Fruit fly (Drosophila melanogaster) whole organism, pupa: Measurements from ENCODE around the gene CAH1.

ENCODE experiments used
- CG10348 ChIP-seq: fragments of 200-800 bp; sonication (Bioruptor generic); IDR thresholded peaks from 2 replicates; pipeline ENCODE4 v1.3.6; 2022; ENCODE audit warnings: missing biosample characterization, missing genetic modification characterization
- CG12605 ChIP-seq: fragments of 200-800 bp; sonication (Bioruptor generic); IDR thresholded peaks from 2 replicates; pipeline ENCODE4 v1.3.6; 2022; ENCODE audit warnings: missing biosample characterization, missing genetic modification characterization
- CG13204 ChIP-seq: fragments of 200-800 bp; sonication (Bioruptor generic); optimal IDR thresholded peaks from 2 replicates; lab custom pipeline; 2018; ENCODE audit warnings: missing biosample characterization, mild to moderate bottlenecking, missing genetic modification characterization, moderate library complexity
- CG14655 ChIP-seq: fragments of 200-800 bp; sonication (Bioruptor generic); optimal IDR thresholded peaks from 3 replicates; lab custom pipeline; 2017; ENCODE audit warnings: mild to moderate bottlenecking, missing biosample characterization, missing genetic modification reagents, missing genetic modification characterization
- CG15710 ChIP-seq: fragments of 200-800 bp; sonication (Bioruptor generic); optimal IDR thresholded peaks from 2 replicates; lab custom pipeline; 2018; ENCODE audit warnings: missing biosample characterization, mild to moderate bottlenecking, missing genetic modification characterization, moderate library complexity
- CG17806 ChIP-seq: fragments of 200-800 bp; sonication (Bioruptor generic); optimal IDR thresholded peaks from 2 replicates; lab custom pipeline; 2018; ENCODE audit warnings: missing biosample characterization, mild to moderate bottlenecking, missing genetic modification characterization, moderate library complexity
- CG32121 ChIP-seq: fragments of 200-800 bp; sonication (Bioruptor generic); IDR thresholded peaks from 2 replicates; pipeline ENCODE4 v1.3.6; 2022; ENCODE audit warnings: missing biosample characterization, missing genetic modification characterization
- CG34367 ChIP-seq: fragments of 200-800 bp; sonication (Bioruptor generic); optimal IDR thresholded peaks from 2 replicates; lab custom pipeline; 2018; ENCODE audit warnings: missing biosample characterization, mild to moderate bottlenecking, missing genetic modification characterization
- CG4496 ChIP-seq: fragments of 200-800 bp; sonication (Bioruptor generic); IDR thresholded peaks from 3 replicates; pipeline ENCODE4 v1.3.6; 2022; ENCODE audit warnings: missing biosample characterization, missing genetic modification characterization
- CG8159 ChIP-seq: fragments of 200-800 bp; sonication (Bioruptor generic); optimal IDR thresholded peaks from 3 replicates; lab custom pipeline; 2018; ENCODE audit warnings: missing biosample characterization, mild to moderate bottlenecking, missing genetic modification characterization, moderate library complexity
- CG8301 ChIP-seq: fragments of 200-800 bp; sonication (Bioruptor generic); optimal IDR thresholded peaks from 2 replicates; lab custom pipeline; 2018; ENCODE audit warnings: missing biosample characterization, mild to moderate bottlenecking, missing genetic modification characterization
- CG9948 ChIP-seq: fragments of 200-800 bp; sonication (Bioruptor generic); optimal IDR thresholded peaks from 2 replicates; lab custom pipeline; 2018; ENCODE audit warnings: missing biosample characterization, mild to moderate bottlenecking, missing genetic modification characterization, moderate library complexity
- D1 ChIP-seq: fragments of 200-800 bp; sonication (Bioruptor generic); optimal IDR thresholded peaks from 2 replicates; lab custom pipeline; 2018; ENCODE audit warnings: missing biosample characterization, mild to moderate bottlenecking, missing genetic modification characterization, moderate library complexity
- EcR ChIP-seq: fragments of 200-800 bp; sonication (Bioruptor generic); optimal IDR thresholded peaks from 3 replicates; lab custom pipeline; 2019; ENCODE audit warnings: missing biosample characterization, missing genetic modification characterization, mild to moderate bottlenecking, moderate library complexity, missing genetic modification reagents
- Ets98B ChIP-seq: fragments of 200-800 bp; sonication (Bioruptor generic); IDR thresholded peaks from 2 replicates; pipeline ENCODE4 v1.3.6; 2022; ENCODE audit warnings: missing biosample characterization, missing genetic modification characterization
- Pif1A ChIP-seq: fragments of 200-800 bp; sonication (Bioruptor generic); optimal IDR thresholded peaks from 3 replicates; lab custom pipeline; 2016; ENCODE audit warnings: missing biosample characterization, missing genetic modification characterization
- Pif1B ChIP-seq: fragments of 200-800 bp; sonication (Bioruptor generic); optimal IDR thresholded peaks from 3 replicates; lab custom pipeline; 2016; ENCODE audit warnings: missing biosample characterization, missing genetic modification characterization
- Snoo ChIP-seq: fragments of 200-800 bp; sonication (Bioruptor generic); optimal IDR thresholded peaks from 3 replicates; lab custom pipeline; 2017; ENCODE audit warnings: missing biosample characterization, mild to moderate bottlenecking, missing genetic modification characterization, inconsistent platforms
- fd96Ca ChIP-seq: fragments of 200-800 bp; sonication (Bioruptor generic); IDR thresholded peaks from 3 replicates; pipeline ENCODE4 v1.3.6; 2022; ENCODE audit warnings: missing biosample characterization, missing genetic modification characterization
- gl ChIP-seq: fragments of 200-800 bp; sonication (Bioruptor generic); optimal IDR thresholded peaks from 2 replicates; lab custom pipeline; 2018; ENCODE audit warnings: missing biosample characterization, mild to moderate bottlenecking, missing genetic modification characterization
- rn ChIP-seq: fragments of 200-800 bp; sonication (Bioruptor generic); IDR thresholded peaks from 2 replicates; pipeline ENCODE4 v1.3.6; 2022; ENCODE audit warnings: missing biosample characterization, missing genetic modification characterization

The CAH1 gene

dm6 chr2L:13847625-13848024, 44.2 kb downstream of the CAH1 start, which contains the start of gene CG7953:
Gene CG7953 (plus strand): TSS chr2L:13847925.
- TF ChIP-seq D1 = no peak
- TF ChIP-seq, all 21 proteins: peak for 0

DNA sequence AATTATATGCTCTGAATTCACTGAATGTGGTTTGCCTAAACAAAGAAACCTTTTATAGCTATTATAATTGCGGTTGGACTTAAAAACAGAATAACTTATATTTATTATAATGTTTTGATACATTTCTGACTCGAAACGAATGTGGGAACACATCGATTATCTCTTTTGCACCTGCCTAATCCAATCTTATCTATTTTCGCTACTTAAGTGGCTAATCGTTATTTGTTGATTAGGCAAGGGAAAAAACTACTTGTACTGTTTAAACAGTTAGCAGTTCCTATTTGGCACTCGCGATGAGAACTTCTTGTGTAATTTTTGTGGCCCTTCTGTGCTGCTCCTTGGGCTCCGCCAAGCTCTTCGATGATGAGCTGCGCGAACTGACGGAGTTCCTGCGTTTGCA, 45.7 kb downstream of the CAH1 start, which contains the start of gene CG7968:
Gene CG7968 (plus strand): TSS at position 276 of the 400 bp plus-strand sequence.
- TF ChIP-seq CG4496 (GFP tag; lab: Robert Waterston, UW) (no peak), D1 (no peak), EcR (GFP tag; lab: Kevin White, UChicago) (no peak), Pif1A (GFP tag; lab: Kevin White, UChicago) (no peak), CG8301 (tag; lab: Kevin White, UChicago) (no peak), rn (GFP tag; lab: Robert Waterston, UW) (no peak), CG32121 (GFP tag; lab: Robert Waterston, UW) (no peak), CG9948 (tag; lab: Kevin White, UChicago) (no peak), Pif1B (no peak), fd96Ca (GFP tag; lab: Robert Waterston, UW) (no peak), CG15710 (no peak), CG8159 (no peak), CG12605 (GFP tag; lab: Robert Waterston, UW) (no peak), CG13204 (GFP tag; lab: Kevin White, UChicago) (no peak), Ets98B (no peak)

- TF ChIP-seq CG10348 (GFP tag; lab: Robert Waterston, UW) = no peak
- no peak for TF ChIP-seq D1
- no peak for TF ChIP-seq Pif1A (GFP tag; lab: Kevin White, UChicago)
- no peak for TF ChIP-seq CG17806 (tag; lab: Kevin White, UChicago)
- no peak for TF ChIP-seq CG14655
- TF ChIP-seq CG12605 (GFP tag; lab: Robert Waterston, UW) = no peak
- no peak for TF ChIP-seq fd96Ca (GFP tag; lab: Robert Waterston, UW)
- TF ChIP-seq CG4496 (GFP tag; lab: Robert Waterston, UW) = no peak
- TF ChIP-seq CG13204 (GFP tag; lab: Kevin White, UChicago) = no peak
- TF ChIP-seq EcR (GFP tag; lab: Kevin White, UChicago) = no peak
- TF ChIP-seq Ets98B = no peak
- no peak for TF ChIP-seq Snoo (tag; lab: Kevin White, UChicago)
- TF ChIP-seq Pif1B = no peak
- no peak for TF ChIP-seq gl (tag; lab: Kevin White, UChicago)
- no peak for TF ChIP-seq CG32121 (GFP tag; lab: Robert Waterston, UW)
- TF ChIP-seq CG8301 (tag; lab: Kevin White, UChicago) = no peak
- no peak for TF ChIP-seq CG34367 (tag; lab: Kevin White, UChicago)
- TF ChIP-seq CG8159 = no peak
- no peak for TF ChIP-seq CG15710
- TF ChIP-seq CG9948 (tag; lab: Kevin White, UChicago) = no peak
Measured at dm6 chr2L:13851098-13851497, 47.7 kb downstream of the CAH1 start.
